Worm (Caenorhabditis elegans) whole organism, midembryonic: Measurements from ENCODE around the gene T26H5.14.

Experiments used
- T22C8.4 ChIP-seq: fragments of 200-800 bp; sonication (Bioruptor generic); IDR thresholded peaks from 2 replicates; pipeline ENCODE4 v1.3.6; 2022; ENCODE audit warnings: missing genetic modification characterization, missing compliant biosample characterization
- cog-1 ChIP-seq: sonication (generic microtip); optimal IDR thresholded peaks from 2 replicates; lab custom pipeline; 2016; ENCODE audit warnings: missing genetic modification characterization, missing compliant biosample characterization
- flt-1 ChIP-seq: fragments of 200-800 bp; sonication (Bioruptor generic); IDR thresholded peaks from 2 replicates; pipeline ENCODE4 v1.3.6; 2022; ENCODE audit warnings: missing genetic modification characterization, missing compliant biosample characterization
- klf-2 ChIP-seq: fragments of 200-800 bp; sonication (Bioruptor generic); conservative IDR thresholded peaks from 2 replicates; pipeline ENCODE4 v1.3.6; 2022; ENCODE audit warnings: missing genetic modification reagents, missing genetic modification characterization, missing compliant biosample characterization
- med-1 ChIP-seq: sonication (generic microtip); optimal IDR thresholded peaks from 2 replicates; lab custom pipeline; 2017; ENCODE audit warnings: missing genetic modification characterization, mild to moderate bottlenecking, missing compliant biosample characterization, antibody characterized with exemption, missing genetic modification reagents; ENCODE audit not compliant: insufficient read depth
- ref-1 ChIP-seq: fragments of 200-800 bp; sonication (Bioruptor generic); conservative IDR thresholded peaks from 2 replicates; pipeline ENCODE4 v1.3.6; 2022; ENCODE audit warnings: missing genetic modification reagents, missing genetic modification characterization, missing compliant biosample characterization
- tab-1 ChIP-seq: fragments of 200-800 bp; sonication (Bioruptor generic); IDR thresholded peaks from 2 replicates; pipeline ENCODE4 v1.3.6; 2022; ENCODE audit warnings: missing genetic modification characterization, missing compliant biosample characterization
- ztf-23 ChIP-seq: fragments of 200-800 bp; sonication (Bioruptor generic); IDR thresholded peaks from 2 replicates; pipeline ENCODE4 v1.3.6; 2022; ENCODE audit warnings: missing genetic modification reagents, missing genetic modification characterization, missing compliant biosample characterization
- ztf-29 ChIP-seq: fragments of 200-800 bp; sonication (Bioruptor generic); IDR thresholded peaks from 2 replicates; pipeline ENCODE4 v1.3.6; 2022; ENCODE audit warnings: missing genetic modification reagents, missing genetic modification characterization, missing compliant biosample characterization

DNA sequence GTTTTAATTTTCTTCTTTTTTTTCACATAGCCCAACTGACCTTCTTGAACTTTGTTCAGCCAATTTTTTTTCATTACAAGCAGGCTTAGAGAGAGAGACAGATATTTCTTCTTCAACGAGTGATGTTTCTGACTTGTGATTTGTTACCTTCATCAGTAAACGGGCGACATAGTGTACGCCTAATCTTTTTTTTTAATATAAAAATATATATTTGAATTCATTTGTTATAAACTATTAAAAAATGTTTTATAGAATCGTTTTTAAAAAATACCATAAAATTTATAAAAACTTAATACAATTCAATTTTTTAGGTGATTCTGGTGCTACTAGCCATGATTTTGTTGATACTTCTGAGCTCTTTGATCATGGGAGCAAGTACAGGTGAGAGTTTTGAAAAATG is 31.1 kb upstream of the T26H5.14 start, which contains the start of gene T06E6.10:
- TF ChIP-seq klf-2 (GFP tag; lab: Robert Waterston, UW) (no peak), ref-1 (GFP tag; lab: Robert Waterston, UW) (no peak), cog-1 (no peak), flt-1 (GFP tag; lab: Robert Waterston, UW) (no peak), ztf-29 (GFP tag; lab: Robert Waterston, UW) (no peak), ztf-23 (GFP tag; lab: Robert Waterston, UW) (no peak), T22C8.4 (GFP tag; lab: Robert Waterston, UW) (no peak), med-1 (GFP tag; lab: Kevin White, UChicago) (no peak), tab-1 (GFP tag; lab: Robert Waterston, UW) (no peak)
